Worm (Caenorhabditis elegans) whole organism, young adult: Measurements from ENCODE around the gene ifa-4.

Experiments used
- B0336.3 ChIP-seq: fragments of 200-800 bp; sonication (Bioruptor generic); IDR thresholded peaks from 2 replicates; pipeline ENCODE4 v1.3.6; 2022; ENCODE audit warnings: missing genetic modification characterization, missing compliant biosample characterization
- F55B11.4 ChIP-seq: sonication (generic microtip); optimal IDR thresholded peaks from 2 replicates; lab custom pipeline; 2016; ENCODE audit warnings: missing compliant biosample characterization, missing genetic modification characterization, borderline replicate concordance; ENCODE audit not compliant: insufficient read depth
- K11D2.4 ChIP-seq: fragments of 200-800 bp; sonication (Bioruptor generic); IDR thresholded peaks from 2 replicates; pipeline ENCODE4 v1.3.6; 2022; ENCODE audit warnings: missing genetic modification reagents, missing genetic modification characterization, missing compliant biosample characterization
- akir-1 ChIP-seq: fragments of 200-800 bp; sonication (Bioruptor generic); optimal IDR thresholded peaks from 2 replicates; lab custom pipeline; 2018; ENCODE audit warnings: mild to moderate bottlenecking, missing genetic modification characterization, moderate library complexity, missing compliant biosample characterization
- ama-1 ChIP-seq, 3 experiments: fragments of 150-350 bp in 1 of 3; sonication (generic microtip) in 2 of 3; optimal IDR thresholded peaks; 2 replicates each; lab custom pipeline; 2014 to 2018; ENCODE audit warnings: missing biosample characterization in 2 of 3, missing genetic modification characterization in 2 of 3, missing genetic modification reagents in 2 of 3
- aptf-2 ChIP-seq: fragments of 200-800 bp; sonication (Bioruptor generic); conservative IDR thresholded peaks from 2 replicates; pipeline ENCODE4 v1.3.6; 2022; ENCODE audit warnings: missing genetic modification reagents, missing genetic modification characterization, missing compliant biosample characterization
- atf-7 ChIP-seq: sonication (generic microtip); optimal IDR thresholded peaks from 2 replicates; lab custom pipeline; 2017; ENCODE audit warnings: mild to moderate bottlenecking, missing genetic modification characterization, missing compliant biosample characterization
- athp-1 ChIP-seq: sonication (generic microtip); optimal IDR thresholded peaks from 2 replicates; lab custom pipeline; 2017; ENCODE audit warnings: mild to moderate bottlenecking, missing genetic modification characterization, missing compliant biosample characterization
- attf-3 ChIP-seq: fragments of 200-800 bp; sonication (Bioruptor generic); conservative IDR thresholded peaks from 2 replicates; pipeline ENCODE4 v1.3.6; 2022; ENCODE audit warnings: missing genetic modification reagents, missing genetic modification characterization, missing compliant biosample characterization
- attf-6 ChIP-seq: fragments of 200-800 bp; sonication (Bioruptor generic); IDR thresholded peaks from 2 replicates; pipeline ENCODE4 v1.3.6; 2022; ENCODE audit warnings: missing genetic modification reagents, missing genetic modification characterization, missing compliant biosample characterization
- ceh-100 ChIP-seq: fragments of 200-800 bp; sonication (Bioruptor generic); IDR thresholded peaks from 2 replicates; pipeline ENCODE4 v1.3.6; 2022; ENCODE audit warnings: missing genetic modification reagents, missing genetic modification characterization, missing compliant biosample characterization
- ceh-27 ChIP-seq: fragments of 200-800 bp; sonication (Bioruptor generic); optimal IDR thresholded peaks from 2 replicates; lab custom pipeline; 2018; ENCODE audit warnings: mild to moderate bottlenecking, missing genetic modification characterization, moderate library complexity, missing compliant biosample characterization
- chd-7 ChIP-seq: sonication (generic microtip); optimal IDR thresholded peaks from 2 replicates; lab custom pipeline; 2016; ENCODE audit warnings: mild to moderate bottlenecking, missing genetic modification characterization, moderate library complexity, missing compliant biosample characterization
- egrh-3 ChIP-seq: fragments of 200-800 bp; sonication (Bioruptor generic); IDR thresholded peaks from 2 replicates; pipeline ENCODE4 v1.3.6; 2022; ENCODE audit warnings: missing genetic modification reagents, missing genetic modification characterization, missing compliant biosample characterization
- ets-4 ChIP-seq: fragments of 200-800 bp; sonication (Bioruptor generic); optimal IDR thresholded peaks from 2 replicates; lab custom pipeline; 2018; ENCODE audit warnings: mild to moderate bottlenecking, missing genetic modification characterization, missing compliant biosample characterization
- lin-40 ChIP-seq: sonication (generic microtip); optimal IDR thresholded peaks from 2 replicates; lab custom pipeline; 2016; ENCODE audit warnings: missing genetic modification characterization, mild to moderate bottlenecking, missing compliant biosample characterization, missing genotype, missing genetic modification reagents
- lsy-27 ChIP-seq: sonication (generic microtip); optimal IDR thresholded peaks from 2 replicates; lab custom pipeline; 2017; ENCODE audit warnings: missing genetic modification characterization, mild to moderate bottlenecking, missing compliant biosample characterization, antibody characterized with exemption, missing genotype, borderline replicate concordance; ENCODE audit not compliant: insufficient read depth
- madf-8 ChIP-seq: fragments of 200-800 bp; sonication (Bioruptor generic); conservative IDR thresholded peaks from 2 replicates; pipeline ENCODE4 v1.3.6; 2022; ENCODE audit warnings: missing genetic modification reagents, missing genetic modification characterization, missing compliant biosample characterization
- pbrm-1 ChIP-seq: fragments of 200-800 bp; sonication (Bioruptor generic); IDR thresholded peaks from 2 replicates; pipeline ENCODE4 v1.3.6; 2022; ENCODE audit warnings: missing genetic modification reagents, missing genetic modification characterization, missing compliant biosample characterization
- snpc-1.3 ChIP-seq: sonication (generic microtip); optimal IDR thresholded peaks from 2 replicates; lab custom pipeline; 2017; ENCODE audit warnings: missing genetic modification characterization, mild to moderate bottlenecking, missing compliant biosample characterization, antibody characterized with exemption, moderate library complexity, missing genotype, missing genetic modification reagents; ENCODE audit not compliant: insufficient read depth
- snpc-4 ChIP-seq, 5 experiments: fragments of 150-350 bp in 1 of 5; sonication (generic microtip) in 4 of 5; optimal IDR thresholded peaks; 2 replicates each; lab custom pipeline; 2014 to 2018; ENCODE audit warnings: missing genetic modification characterization in 5 of 5, missing biosample characterization in 3 of 5, antibody characterized with exemption in 2 of 5, mild to moderate bottlenecking in 2 of 5, missing compliant biosample characterization in 2 of 5, missing genotype in 2 of 5, moderate library complexity in 2 of 5, missing genetic modification reagents in 1 of 5
- tbp1 ChIP-seq: fragments of 200-800 bp; sonication (Bioruptor generic); optimal IDR thresholded peaks from 2 replicates; lab custom pipeline; 2018; ENCODE audit warnings: mild to moderate bottlenecking, missing genetic modification characterization, missing compliant biosample characterization
- tlf-1 ChIP-seq: fragments of 200-800 bp; sonication (Bioruptor generic); optimal IDR thresholded peaks from 2 replicates; lab custom pipeline; 2018; ENCODE audit warnings: mild to moderate bottlenecking, missing genetic modification characterization, missing compliant biosample characterization
- unc-62 ChIP-seq: fragments of 150-350 bp; optimal IDR thresholded peaks from 2 replicates; lab custom pipeline; 2014; ENCODE audit warnings: missing biosample characterization, missing genetic modification reagents, missing genetic modification characterization
- zim-3 ChIP-seq: sonication (generic microtip); optimal IDR thresholded peaks from 2 replicates; lab custom pipeline; 2017; ENCODE audit warnings: mild to moderate bottlenecking, missing genetic modification characterization, moderate library complexity, missing compliant biosample characterization
- ztf-18 ChIP-seq: sonication (generic microtip); optimal IDR thresholded peaks from 2 replicates; lab custom pipeline; 2016; ENCODE audit warnings: missing genotype, mild to moderate bottlenecking, missing genetic modification characterization, missing compliant biosample characterization
- ztf-25 ChIP-seq: fragments of 200-800 bp; sonication (Bioruptor generic); IDR thresholded peaks from 2 replicates; pipeline ENCODE4 v1.3.6; 2022; ENCODE audit warnings: missing genetic modification reagents, missing genetic modification characterization, missing compliant biosample characterization

Gene ifa-4

DNA sequence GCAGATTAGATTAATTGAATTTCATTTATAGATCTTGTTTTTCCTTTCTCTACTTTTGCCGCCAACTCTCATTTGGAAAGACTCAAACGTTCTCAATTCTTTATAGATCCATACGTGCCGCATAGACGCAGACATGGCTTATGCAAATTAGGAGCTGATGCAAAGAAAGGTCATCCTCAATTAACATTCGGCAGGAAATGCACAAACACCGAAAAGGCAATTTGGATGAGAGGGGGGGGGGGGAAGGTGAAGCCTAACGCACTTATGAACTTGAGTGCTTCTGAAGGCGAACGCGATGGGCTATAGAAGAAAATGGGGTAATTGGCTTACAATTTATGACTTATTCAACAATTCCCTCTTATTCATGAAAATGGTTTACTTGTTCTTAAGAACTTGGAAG, 46.2 kb downstream of the ifa-4 start:
- TF ChIP-seq madf-8 = no peak
- TF ChIP-seq snpc-1.3 (tag; lab: Kevin White, UChicago) = no peak
- no peak for TF ChIP-seq B0336.3 (GFP tag; lab: Robert Waterston, UW)
- TF ChIP-seq atf-7 = no peak

DNA sequence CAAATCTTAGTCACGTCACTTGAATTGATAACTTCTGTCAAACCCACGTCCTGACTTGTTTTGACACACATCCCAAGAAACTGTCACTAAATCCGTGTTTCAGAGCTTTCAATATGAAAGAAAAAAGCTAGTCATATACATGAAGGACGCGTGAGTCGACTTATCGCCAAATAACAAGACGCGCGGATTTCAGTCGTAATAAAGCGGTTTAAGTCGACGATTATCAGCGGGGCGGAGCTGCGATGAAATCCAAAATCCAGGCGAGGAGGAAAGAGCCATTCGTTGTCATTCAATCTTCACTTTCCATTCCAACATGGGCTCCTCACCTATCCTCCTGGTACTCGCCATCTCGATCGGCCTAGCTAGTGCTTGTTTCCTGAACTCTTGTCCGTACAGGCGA, 50.0 kb downstream of the ifa-4 start, which contains the start of gene ntc-1:
ntc-1 (plus strand) TSS at position 301 of the 400 bp plus-strand sequence.
- TF ChIP-seq tlf-1 (GFP tag; lab: Kevin White, UChicago) = no peak
- TF ChIP-seq K11D2.4 = no peak
- no peak for TF ChIP-seq lsy-27
- TF ChIP-seq ceh-100 (GFP tag; lab: Robert Waterston, UW) = no peak
- TF ChIP-seq attf-3 = no peak
- no peak for TF ChIP-seq unc-62 (GFP tag; lab: Kevin White, UChicago)
- no peak for TF ChIP-seq aptf-2 (GFP tag; lab: Robert Waterston, UW)
- no peak for TF ChIP-seq akir-1 (GFP tag; lab: Kevin White, UChicago)
- TF ChIP-seq ztf-25 (GFP tag; lab: Robert Waterston, UW) = no peak
- no peak for TF ChIP-seq F55B11.4 (tag; lab: Kevin White, UChicago)
- no peak for TF ChIP-seq snpc-4 (GFP tag; optimal IDR thresholded peaks at IDR 0.05; lab: Kevin White, UChicago)
- TF ChIP-seq snpc-4 (tag; optimal IDR thresholded peaks at IDR 0.05; lab: Kevin White, UChicago) = no peak
- TF ChIP-seq attf-6 (GFP tag; lab: Robert Waterston, UW) = no peak

DNA sequence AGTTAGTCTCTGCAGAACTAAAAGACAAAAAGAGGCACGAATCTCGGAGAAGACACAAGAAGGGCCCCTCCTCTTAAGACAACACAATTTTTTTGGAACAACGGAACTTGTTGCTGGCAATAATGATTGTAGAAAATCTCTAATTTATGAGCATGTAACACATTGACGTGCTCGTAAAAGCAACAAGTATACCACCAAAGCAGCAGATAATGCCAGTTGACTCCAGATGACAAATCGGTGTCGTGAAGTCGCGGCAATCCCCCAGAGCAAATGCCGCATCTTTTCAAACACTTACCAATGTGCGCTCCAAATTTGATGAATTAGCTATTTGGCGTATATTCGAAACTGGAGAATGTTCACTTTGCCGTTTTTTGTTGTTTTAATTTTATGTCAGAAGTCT, 51.6 kb downstream of the ifa-4 start:
- TF ChIP-seq lin-40 (tag; lab: Kevin White, UChicago) (no peak), ztf-18 (tag; lab: Kevin White, UChicago) (no peak), ets-4 (no peak), tbp1 (GFP tag; lab: Kevin White, UChicago) (no peak), ama-1 (optimal IDR thresholded peaks at IDR 0.05; lab: Kevin White, UChicago) (no peak), ama-1 (GFP tag; optimal IDR thresholded peaks at IDR 0.05; lab: Kevin White, UChicago) (no peak), egrh-3 (no peak), ceh-27 (GFP tag; lab: Kevin White, UChicago) (no peak), pbrm-1 (GFP tag; lab: Robert Waterston, UW) (no peak), chd-7 (no peak), zim-3 (no peak), athp-1 (tag; lab: Kevin White, UChicago) (no peak)
- TF ChIP-seq, all 124 proteins: peak for 0
